Fruit fly (Drosophila melanogaster): ENCODE data around the gene GstD8.

Gene GstD8

DNA sequence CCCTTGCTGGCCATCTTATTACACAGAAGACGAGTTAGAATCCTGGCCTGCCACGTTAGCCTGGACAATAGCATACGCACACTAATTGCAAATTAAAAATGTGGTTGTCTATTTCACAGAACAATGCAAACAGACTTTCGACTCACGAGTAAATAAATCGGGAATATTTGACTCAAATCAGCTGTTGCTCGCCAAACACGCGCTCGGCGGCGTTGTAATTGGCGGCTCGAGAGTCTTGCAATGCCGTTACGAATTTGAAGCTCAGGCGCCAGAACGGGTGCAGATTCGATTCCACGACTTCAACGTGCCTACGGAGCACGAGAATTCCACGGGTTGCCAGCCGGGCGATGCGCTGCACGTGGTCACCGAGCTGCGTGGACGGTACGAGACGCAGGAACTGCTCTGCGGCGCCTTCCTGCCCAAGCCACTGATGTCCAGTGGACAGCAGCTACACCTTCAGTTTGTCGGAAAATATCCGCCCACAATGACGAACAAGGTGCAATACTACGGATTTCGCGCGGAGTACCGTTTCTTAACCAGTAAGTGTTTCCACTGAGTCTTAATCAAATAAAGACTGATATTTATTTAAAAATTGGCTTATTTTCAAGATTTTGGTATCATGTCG is 22.0 kb downstream of the GstD8 start, which contains the start of gene DNAlig3:
TSS of gene DNAlig3 (minus strand) at position 168 of the 625 bp plus-strand sequence.
- TF ChIP-seq psq (optimal IDR thresholded peaks at IDR 0.05) (no peak), CG8478 (optimal IDR thresholded peaks at IDR 0.05) (no peak), EcR (GFP tag; optimal IDR thresholded peaks at IDR 0.05) (no peak), Dll (optimal IDR thresholded peaks at IDR 0.05) (no peak), pan (optimal IDR thresholded peaks at IDR 0.05) (no peak), usp (GFP tag; optimal IDR thresholded peaks at IDR 0.05) (no peak)

DNA sequence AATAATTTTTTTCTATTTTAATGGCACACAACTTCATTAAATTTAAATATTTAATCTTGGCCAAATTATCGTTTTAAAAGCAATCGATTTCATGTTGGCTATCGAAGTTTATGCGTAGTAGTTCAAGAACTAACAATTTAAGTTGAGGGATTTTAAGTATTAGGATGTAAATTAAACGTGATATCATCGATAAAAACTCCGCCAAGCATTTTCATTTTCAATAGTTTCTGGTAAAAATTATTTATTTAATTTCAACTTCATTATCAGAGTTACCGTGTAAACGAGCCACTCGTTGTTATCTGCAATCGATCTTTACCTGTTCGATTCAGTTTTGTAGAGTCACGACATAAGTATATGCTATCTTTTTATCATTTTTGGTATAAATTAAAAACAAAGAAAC is 23.1 kb downstream of the GstD8 start:
- TF ChIP-seq usp (GFP tag; optimal IDR thresholded peaks at IDR 0.05) (no peak), EcR (GFP tag; optimal IDR thresholded peaks at IDR 0.05) (no peak), pan (optimal IDR thresholded peaks at IDR 0.05) (no peak), Dll (optimal IDR thresholded peaks at IDR 0.05) (no peak), CG8478 (optimal IDR thresholded peaks at IDR 0.05) (no peak), psq (optimal IDR thresholded peaks at IDR 0.05) (no peak)

DNA sequence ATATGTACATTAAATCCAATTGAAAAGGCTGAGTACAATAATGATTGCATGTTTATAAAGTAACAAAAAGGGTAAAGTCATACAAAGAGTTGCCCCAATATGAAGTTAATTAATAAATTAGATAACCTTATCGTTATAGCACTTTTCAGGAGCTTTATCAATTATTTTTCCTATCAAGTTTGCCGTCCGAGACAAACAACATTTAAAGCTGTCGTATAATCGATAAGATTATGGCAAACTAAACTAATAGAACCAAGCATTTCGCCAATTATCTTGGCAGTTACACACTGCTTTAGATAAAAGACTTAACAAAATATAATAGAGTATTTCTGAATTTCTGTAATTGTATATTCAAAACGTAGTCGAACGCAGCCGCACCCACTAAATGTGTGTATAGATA is 25.3 kb downstream of the GstD8 start:
- TF ChIP-seq Dll (optimal IDR thresholded peaks at IDR 0.05) (no peak), usp (GFP tag; optimal IDR thresholded peaks at IDR 0.05) (no peak), CG8478 (optimal IDR thresholded peaks at IDR 0.05) (no peak), pan (optimal IDR thresholded peaks at IDR 0.05) (no peak), psq (optimal IDR thresholded peaks at IDR 0.05) (no peak), EcR (GFP tag; optimal IDR thresholded peaks at IDR 0.05) (no peak)

DNA sequence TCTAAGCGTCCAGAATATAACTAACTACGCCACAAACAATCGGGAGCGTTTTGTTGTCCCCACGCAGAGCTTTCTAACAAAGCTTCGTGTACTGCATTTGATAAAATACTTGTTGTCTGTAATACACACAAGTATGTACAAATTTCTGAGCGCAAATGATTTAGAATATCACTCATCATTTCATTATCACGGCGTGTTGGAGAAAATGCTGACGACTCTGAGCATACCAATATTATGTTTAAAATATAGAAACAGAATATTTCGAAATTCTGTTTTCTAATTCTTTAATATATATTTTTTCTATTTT is 26.1 kb downstream of the GstD8 start, which contains the start of gene Cyp9f2:
TSS of gene Cyp9f2 (minus strand) at position 101 of the 307 bp plus-strand sequence.
- TF ChIP-seq CG8478 (optimal IDR thresholded peaks at IDR 0.05) (no peak), pan (optimal IDR thresholded peaks at IDR 0.05) (no peak), Dll (optimal IDR thresholded peaks at IDR 0.05) (no peak), usp (GFP tag; optimal IDR thresholded peaks at IDR 0.05) (no peak)

DNA sequence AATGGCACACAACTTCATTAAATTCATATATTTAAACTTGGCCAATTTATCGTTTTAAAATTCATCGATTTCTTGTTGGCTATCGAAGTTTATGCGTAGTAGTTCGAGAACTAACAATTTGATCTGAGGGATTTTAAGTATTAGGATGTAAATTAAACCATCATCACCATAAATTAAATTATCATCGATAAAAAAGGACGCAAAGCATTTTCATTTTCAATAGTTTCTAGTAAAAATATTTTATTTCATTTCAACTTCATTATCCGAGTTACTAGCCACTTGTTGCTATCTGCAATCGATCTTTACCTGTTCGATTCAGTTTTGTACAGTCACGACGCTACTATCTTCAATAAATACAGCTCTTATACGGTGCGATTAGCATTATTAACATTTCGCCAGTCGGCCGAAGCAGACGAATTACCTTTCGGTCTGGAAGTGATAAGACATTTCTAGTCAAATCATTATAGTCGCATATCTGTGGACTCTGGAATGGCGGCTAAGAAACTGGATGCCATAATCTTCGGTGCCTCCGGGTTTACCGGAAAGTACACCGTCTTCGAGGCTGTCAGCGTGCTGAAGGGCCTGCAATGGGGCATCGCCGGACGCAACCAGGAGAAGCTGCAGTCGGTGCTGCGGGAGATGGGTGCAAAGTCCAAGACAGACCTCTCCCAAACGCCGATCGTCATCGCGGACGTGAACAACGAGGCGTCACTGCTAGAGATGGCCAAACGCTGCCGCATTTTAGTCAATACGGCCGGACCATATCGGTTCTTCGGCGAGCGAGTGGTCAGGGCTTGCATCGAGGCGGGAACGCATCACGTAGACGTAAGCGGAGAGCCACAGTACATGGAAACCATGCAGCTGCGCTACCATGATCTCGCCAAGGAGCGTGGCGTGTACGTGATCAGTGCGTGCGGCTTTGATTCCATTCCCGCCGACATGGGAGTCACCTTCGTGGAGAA is 26.7 kb downstream of the GstD8 start, which contains the start of gene CG5167:
TSS of gene CG5167 (plus strand) at position 298 of the 962 bp plus-strand sequence.
- TF ChIP-seq CG8478 (optimal IDR thresholded peaks at IDR 0.05) (no peak), usp (GFP tag; optimal IDR thresholded peaks at IDR 0.05) (no peak), psq (optimal IDR thresholded peaks at IDR 0.05) (no peak), pan (optimal IDR thresholded peaks at IDR 0.05) (no peak), Dll (optimal IDR thresholded peaks at IDR 0.05) (no peak), EcR (GFP tag; optimal IDR thresholded peaks at IDR 0.05) (no peak)

DNA sequence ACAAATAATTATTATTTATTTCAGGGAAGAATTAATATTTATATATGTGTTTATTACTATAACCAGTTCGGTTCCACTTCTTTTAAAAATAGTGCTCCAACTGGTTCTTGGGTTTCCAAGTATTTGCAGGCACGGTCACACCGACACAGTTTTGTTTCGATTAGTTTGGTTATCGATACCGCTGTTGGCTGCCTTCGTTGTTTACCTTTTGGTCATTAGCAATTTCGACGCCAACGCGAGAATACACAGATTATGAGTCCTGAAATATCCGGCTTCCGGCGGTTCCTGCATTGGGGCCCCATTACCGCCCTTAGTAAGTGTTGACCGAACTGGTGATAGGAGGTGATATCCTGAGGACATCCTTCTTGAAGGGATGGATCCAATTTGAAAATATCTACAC is 28.4 kb downstream of the GstD8 start, which contains the start of gene CG5196:
TSS of gene CG5196 (plus strand) at position 157 of the 400 bp plus-strand sequence.
- TF ChIP-seq Dll (optimal IDR thresholded peaks at IDR 0.05) (no peak), psq (optimal IDR thresholded peaks at IDR 0.05) (no peak), usp (GFP tag; optimal IDR thresholded peaks at IDR 0.05) (no peak), CG8478 (optimal IDR thresholded peaks at IDR 0.05) (no peak), EcR (GFP tag; optimal IDR thresholded peaks at IDR 0.05) (no peak), pan (optimal IDR thresholded peaks at IDR 0.05) (no peak)

DNA sequence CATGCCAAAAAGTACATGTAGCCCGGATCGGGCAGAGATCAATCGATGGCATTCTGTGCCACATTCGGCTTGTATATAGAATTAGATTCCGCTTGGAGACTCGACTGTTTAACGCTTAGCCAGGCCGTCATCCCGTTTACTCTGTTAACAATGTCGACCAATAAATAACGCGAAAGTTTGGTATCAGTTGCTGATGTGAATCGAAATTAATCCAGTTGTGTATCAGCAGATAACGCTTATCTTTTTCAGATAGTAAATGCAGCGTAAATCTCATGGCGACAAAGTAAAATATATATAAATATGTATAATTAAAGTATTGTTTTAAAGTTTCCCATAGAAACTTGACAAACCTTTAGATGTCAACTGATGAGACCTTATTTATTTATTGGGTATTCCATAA is 31.6 kb downstream of the GstD8 start:
- no peak for TF ChIP-seq EcR (GFP tag; optimal IDR thresholded peaks at IDR 0.05)
- TF ChIP-seq Dll (optimal IDR thresholded peaks at IDR 0.05), result no peak
- no peak for TF ChIP-seq CG8478 (optimal IDR thresholded peaks at IDR 0.05)
- no peak for TF ChIP-seq usp (GFP tag; optimal IDR thresholded peaks at IDR 0.05)
- TF ChIP-seq psq (optimal IDR thresholded peaks at IDR 0.05), result no peak
- TF ChIP-seq pan (optimal IDR thresholded peaks at IDR 0.05), result no peak

DNA sequence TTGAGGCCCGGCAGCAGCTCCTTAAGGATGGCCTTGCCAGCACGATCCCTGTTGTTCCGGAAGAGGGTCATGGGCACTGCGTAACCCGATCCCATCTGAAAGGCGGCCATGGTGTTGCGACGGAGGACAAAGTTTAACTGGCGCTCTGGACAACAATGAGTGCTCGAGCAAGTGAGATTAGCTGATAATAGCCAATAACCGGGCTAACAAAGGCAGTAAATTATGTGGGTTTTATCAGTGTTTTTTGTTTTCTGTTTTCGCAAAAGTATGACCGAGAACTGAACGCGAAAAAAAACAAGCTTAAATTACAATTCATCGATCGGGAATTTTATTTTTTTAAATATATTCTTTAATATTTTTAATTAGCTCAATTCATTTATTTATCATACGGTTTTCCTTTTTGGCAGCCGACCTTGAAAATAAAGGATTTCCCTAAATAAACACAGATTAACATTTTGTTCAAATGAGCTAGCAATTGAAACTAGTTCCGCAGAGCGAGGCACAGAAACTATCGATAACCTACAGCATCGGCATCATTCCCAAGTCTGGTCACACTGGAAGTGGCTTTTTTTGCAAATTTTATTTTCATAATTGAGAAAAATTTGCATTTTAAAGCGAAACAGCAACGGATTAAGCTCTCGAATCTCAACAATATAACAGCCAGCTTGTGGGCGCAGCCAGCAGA is 33.6 kb downstream of the GstD8 start, which contains the start of the genes Dip-C and pps:
TSS of gene Dip-C (minus strand) at position 486 of the 685 bp plus-strand sequence.
TSS of gene pps (plus strand) at position 555 of the 685 bp plus-strand sequence.
- TF ChIP-seq EcR (GFP tag; optimal IDR thresholded peaks at IDR 0.05), result no peak
- TF ChIP-seq Dll (optimal IDR thresholded peaks at IDR 0.05), result no peak
- no peak for TF ChIP-seq psq (optimal IDR thresholded peaks at IDR 0.05)
- TF ChIP-seq CG8478 (optimal IDR thresholded peaks at IDR 0.05), result no peak

DNA sequence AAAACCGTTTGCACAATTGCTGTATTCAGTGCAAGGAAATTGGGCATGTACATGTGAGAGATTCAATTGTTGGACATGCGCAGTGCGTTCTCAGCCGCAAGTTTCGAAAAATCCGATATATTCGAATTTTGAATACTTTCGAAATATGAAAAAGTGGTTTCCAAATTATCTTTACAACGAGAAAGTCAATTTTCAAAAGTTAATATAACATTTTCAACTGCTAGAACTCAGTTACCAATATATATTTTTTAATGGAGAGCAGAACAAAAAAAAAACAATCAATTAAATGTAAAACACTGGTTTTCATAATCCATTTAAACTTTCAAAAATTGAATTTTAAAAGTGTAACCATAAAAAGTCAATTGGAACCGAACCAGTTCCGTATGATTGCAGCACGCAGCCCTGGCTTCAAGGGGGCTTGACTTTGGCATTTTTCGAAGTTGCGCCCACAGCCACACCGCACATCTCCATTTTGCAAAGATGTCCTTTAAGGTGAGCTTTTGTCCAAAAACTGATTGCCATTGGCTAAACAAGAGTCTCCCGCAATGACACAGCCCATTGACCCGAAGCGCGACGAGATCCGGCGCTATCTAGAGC is 42.7 kb downstream of the GstD8 start, which contains the start of the genes Scgbeta and CG17202:
TSS of gene Scgbeta (minus strand) at position 51 of the 597 bp plus-strand sequence.
TSS of gene CG17202 (plus strand) at position 390 of the 597 bp plus-strand sequence.
- no peak for TF ChIP-seq usp (GFP tag; optimal IDR thresholded peaks at IDR 0.05)
- no peak for TF ChIP-seq EcR (GFP tag; optimal IDR thresholded peaks at IDR 0.05)
- TF ChIP-seq CG8478 (optimal IDR thresholded peaks at IDR 0.05), result no peak
- no peak for TF ChIP-seq pan (optimal IDR thresholded peaks at IDR 0.05)
- no peak for TF ChIP-seq psq (optimal IDR thresholded peaks at IDR 0.05)
- no peak for TF ChIP-seq Dll (optimal IDR thresholded peaks at IDR 0.05)

DNA sequence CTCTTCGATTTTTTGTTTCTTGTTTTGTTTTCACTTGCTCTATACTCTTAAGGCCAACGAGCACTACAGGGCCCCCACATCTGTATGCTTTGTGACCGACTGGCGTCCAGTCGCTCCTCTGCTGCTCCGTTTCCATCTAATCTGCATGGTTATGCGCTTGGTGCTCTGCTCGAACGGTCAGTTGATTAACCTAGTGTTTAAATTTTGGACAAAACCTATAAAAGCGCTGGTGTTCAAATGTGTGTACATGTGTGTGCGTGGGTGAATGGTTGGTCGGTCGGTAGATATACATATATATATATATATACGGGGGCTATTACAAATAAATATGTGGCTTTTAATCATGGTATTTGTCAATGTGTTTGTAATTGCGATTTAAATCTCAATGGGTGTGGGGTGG is 44.2 kb downstream of the GstD8 start:
- TF ChIP-seq EcR (GFP tag; optimal IDR thresholded peaks at IDR 0.05) (no peak), psq (optimal IDR thresholded peaks at IDR 0.05) (no peak), usp (GFP tag; optimal IDR thresholded peaks at IDR 0.05) (no peak), Dll (optimal IDR thresholded peaks at IDR 0.05) (no peak), pan (optimal IDR thresholded peaks at IDR 0.05) (no peak), CG8478 (optimal IDR thresholded peaks at IDR 0.05) (no peak)
